Fruit fly (Drosophila melanogaster): ENCODE data around the gene Orct2.

Orct2 gene

DNA sequence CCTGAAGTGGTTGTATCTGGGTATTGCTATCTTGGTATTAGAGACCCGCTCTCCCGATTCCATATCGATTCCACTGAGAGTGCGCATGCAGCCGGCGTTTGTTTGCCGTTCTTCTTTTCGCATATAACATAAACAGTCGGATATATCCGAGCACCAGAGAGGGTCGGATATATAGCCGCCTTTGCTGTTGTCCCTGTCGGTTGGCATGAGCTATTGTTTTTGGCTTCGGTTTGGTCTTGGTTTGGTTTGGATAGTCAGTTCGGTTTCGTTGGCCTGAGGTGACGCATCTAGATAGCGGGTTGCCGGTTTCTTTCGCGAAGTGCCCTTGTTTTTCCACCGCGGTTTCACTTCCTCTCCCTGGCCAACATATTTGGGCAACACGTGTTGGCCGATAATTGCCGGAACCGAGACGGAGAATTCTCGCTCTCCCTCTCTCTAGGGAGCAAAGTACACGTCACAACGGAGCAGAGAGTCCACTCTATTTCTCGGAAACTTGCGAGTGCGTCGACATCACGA, at the start of gene Orct2:
Gene Orct2, plus strand, starts transcription at position 255 of the 516 bp plus-strand sequence.
- TF ChIP-seq CTCF (optimal IDR thresholded peaks at IDR 0.05) (no peak), CG8478 (optimal IDR thresholded peaks at IDR 0.05) (no peak)

DNA sequence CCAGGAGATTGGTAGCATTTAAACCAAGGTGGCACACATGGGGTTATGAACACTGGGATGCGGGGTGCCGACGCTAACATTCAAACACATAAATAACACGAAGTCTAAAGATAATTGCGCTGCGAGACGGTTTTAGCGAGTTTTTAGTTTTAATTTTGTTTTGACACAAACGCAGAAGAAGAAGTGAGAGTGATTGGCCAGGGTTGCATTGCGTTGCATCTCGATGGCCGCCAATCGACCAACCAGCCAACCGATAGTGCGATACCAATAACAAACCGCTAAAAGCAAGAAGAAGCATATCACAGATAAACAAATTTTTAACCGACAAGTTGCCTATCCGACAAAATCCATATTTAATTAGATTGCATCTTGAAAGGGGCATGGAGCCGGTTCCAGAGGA, 46.1 kb upstream of the Orct2 start, which contains the start of the genes Spps and CG13609:
Gene Spps, minus strand, starts transcription at position 191 of the 400 bp plus-strand sequence.
Gene CG13609, plus strand, starts transcription at position 280 of the 400 bp plus-strand sequence.
- TF ChIP-seq CTCF (optimal IDR thresholded peaks at IDR 0.05) (peak in 1 of 2 experiments; percentile 4), CG8478 (optimal IDR thresholded peaks at IDR 0.05) (no peak)

DNA sequence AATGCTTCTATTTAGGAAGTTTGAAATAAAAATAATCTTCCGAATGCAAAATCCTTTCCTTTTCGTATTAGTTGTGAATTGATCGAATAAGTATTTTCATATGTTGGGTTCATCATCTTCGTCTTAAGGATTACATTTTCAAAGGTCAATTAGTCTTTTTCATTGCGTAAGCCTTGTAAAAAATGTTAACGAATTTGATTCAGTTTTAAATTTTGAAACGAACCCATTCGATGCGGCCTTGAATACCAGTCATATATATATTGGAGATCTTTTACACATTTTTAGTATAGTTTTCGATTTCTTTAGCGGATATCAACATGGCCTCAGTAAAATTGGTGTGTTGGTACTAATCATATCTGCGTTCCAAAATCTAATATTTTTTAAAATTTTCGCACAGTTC, 44.2 kb upstream of the Orct2 start, which contains the start of gene Acp95EF:
Gene Acp95EF, plus strand, starts transcription at position 301 of the 400 bp plus-strand sequence.
- TF ChIP-seq CTCF (optimal IDR thresholded peaks at IDR 0.05) (no peak), CG8478 (optimal IDR thresholded peaks at IDR 0.05) (no peak)

DNA sequence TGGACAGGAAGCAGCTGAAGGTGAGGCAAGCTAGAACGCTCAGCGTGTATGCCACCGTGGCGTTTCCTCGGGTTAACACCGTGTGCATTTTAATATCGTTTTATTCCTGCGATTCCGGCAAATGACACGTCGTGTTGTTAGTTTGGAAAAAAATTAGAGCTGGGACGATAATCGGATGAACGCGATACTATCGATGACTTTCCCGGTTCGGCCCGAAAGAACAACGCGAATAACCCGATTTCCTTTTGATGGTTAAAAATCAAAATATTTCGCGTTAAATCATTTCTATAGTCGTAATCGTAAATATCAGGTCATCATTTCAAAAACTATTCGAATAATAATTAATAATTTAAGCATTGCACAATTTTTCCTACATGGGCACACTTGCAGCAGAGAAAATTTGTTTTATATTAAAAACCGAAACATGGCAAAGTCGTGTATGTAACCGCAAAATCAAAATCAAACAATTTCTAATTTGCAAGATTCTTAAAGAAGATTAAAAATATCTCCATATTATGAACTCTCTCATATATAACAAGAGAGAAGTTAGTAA, 42.9 kb upstream of the Orct2 start, which contains the start of gene Spase22-23:
Gene Spase22-23, minus strand, starts transcription at position 166 of the 553 bp plus-strand sequence.
- TF ChIP-seq CTCF (optimal IDR thresholded peaks at IDR 0.05) (no peak), CG8478 (optimal IDR thresholded peaks at IDR 0.05) (no peak)

DNA sequence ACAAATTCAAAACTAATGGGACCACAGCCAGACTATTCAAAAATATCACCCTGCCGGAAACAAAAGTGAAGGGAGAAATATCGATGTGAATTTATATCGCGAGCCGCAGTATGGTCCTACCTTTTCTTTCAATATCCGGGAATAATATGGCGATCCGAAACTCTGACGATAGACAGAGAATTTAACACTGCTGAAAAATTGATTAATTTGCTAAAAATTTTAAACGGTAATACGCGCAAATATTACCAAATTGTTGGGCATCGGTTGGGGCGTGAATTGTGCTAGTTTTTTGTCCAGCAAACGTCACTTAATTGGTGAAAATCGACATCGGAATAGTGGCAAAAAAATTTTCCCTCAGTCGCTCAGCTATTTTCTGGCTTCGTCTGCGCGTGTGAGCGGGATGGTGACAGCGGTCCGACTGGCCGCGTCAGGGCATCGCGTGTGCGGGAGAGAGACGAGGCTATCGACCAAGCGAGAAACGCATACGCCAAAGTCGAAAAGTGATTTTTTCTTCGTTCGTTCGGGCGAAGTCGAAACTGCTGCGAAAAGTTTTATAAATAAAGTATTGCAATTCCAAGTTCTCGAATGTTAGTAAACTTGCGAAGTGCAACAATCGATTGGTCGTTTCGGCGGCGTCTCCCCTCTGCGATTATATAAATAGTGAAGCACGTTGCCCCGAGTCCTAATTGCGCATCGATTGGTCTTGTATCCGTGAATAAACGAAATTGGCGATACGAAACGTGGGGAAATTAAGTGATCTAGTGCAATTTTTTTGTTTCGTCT, 42.2 kb upstream of the Orct2 start, which contains the start of gene mask:
Gene mask, plus strand, starts transcription at position 140 of the 783 bp plus-strand sequence.
- no peak for TF ChIP-seq CG8478 (optimal IDR thresholded peaks at IDR 0.05)
- TF ChIP-seq CTCF (optimal IDR thresholded peaks at IDR 0.05) = no peak

DNA sequence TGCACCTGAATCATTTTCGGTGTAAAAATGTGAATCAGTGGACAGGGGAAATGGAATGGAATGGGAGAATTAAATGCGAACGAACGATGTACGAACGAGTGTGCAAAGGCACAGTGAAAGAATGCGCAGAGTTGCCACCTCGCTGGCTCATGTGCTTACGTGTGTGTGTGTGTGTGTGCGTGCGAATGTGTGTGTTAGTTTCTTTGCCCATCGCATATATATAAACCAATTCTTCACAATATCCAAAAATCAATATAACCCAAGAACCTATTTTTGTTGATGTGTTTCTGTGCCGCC, 41.7 kb upstream of the Orct2 start:
- TF ChIP-seq CG8478 (optimal IDR thresholded peaks at IDR 0.05) (no peak), CTCF (optimal IDR thresholded peaks at IDR 0.05) (no peak)

DNA sequence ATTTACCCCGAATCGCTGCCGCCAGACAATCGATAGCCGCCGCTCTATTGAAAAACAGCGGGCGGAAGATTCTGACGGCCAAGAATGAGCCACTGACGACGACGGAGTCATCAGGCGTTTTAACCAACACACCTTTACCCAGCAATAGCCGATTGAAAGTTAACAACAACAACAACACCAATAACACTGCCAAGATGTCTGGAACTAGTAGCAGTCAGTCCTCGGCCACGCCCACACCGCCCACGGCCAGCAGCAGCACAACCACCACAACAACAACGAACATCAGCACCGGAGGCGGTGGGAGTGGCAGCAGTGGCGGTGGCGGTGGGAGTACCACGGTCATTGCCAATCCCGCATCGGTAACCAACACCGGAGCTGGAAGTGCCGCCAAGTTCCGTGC, 40.9 kb upstream of the Orct2 start:
- no peak for TF ChIP-seq CTCF (optimal IDR thresholded peaks at IDR 0.05)
- TF ChIP-seq CG8478 (optimal IDR thresholded peaks at IDR 0.05) = no peak

DNA sequence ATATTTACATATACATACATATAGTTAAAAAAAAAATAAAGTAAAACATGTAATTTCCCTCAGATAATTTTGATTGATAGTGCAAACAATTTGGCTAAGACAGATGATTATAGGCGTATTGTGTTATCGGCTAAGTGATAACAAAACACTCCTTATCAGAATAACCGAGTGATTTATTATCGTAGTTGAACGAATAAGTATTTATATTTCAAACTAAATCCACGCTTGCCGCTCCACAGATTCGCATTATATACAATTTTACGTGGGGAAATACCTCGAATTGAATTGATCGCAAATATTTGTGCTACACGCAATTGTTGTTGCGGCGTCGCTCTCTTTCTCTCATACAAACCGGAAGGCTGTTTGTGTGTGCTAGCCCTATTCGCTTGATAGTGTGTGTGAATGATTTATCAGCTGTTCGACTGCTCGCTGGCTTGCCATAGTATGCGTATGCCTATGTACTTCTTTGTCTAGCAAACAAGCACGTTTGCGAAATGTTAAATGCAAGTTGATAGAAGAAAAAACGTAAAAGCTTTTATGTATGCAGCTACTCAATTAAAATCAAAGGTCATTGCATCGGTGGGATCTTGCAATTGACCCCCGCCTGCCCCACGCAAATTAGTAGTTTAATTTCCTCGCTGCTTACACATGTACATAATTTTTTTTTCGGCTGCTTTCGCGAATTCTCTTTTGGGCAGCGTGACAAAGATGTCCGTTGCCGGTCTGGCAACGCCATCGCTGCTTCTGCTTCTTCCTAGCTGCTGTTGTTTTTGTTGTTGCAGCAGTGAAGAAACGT, 39.3 kb upstream of the Orct2 start:
- TF ChIP-seq CG8478 (optimal IDR thresholded peaks at IDR 0.05) = no peak
- no peak for TF ChIP-seq CTCF (optimal IDR thresholded peaks at IDR 0.05)

DNA sequence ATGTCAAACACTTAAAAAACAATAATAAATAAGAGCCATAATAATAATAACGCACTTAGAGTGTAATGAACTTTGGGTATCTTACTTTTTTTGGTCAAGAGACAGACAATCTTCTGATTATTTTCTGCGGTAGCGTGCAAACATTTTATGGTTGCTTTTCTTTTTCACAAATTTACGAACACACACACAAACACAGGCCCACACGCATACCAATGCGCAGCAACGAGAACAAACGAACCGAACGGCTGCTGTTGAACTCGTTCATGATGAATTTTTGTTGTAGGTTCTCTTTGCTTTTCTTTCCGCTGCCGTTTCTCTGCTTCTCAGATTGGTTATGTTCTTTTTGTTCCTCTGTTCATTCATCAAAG, 38.7 kb upstream of the Orct2 start:
- TF ChIP-seq CG8478 (optimal IDR thresholded peaks at IDR 0.05) = no peak
- no peak for TF ChIP-seq CTCF (optimal IDR thresholded peaks at IDR 0.05)

DNA sequence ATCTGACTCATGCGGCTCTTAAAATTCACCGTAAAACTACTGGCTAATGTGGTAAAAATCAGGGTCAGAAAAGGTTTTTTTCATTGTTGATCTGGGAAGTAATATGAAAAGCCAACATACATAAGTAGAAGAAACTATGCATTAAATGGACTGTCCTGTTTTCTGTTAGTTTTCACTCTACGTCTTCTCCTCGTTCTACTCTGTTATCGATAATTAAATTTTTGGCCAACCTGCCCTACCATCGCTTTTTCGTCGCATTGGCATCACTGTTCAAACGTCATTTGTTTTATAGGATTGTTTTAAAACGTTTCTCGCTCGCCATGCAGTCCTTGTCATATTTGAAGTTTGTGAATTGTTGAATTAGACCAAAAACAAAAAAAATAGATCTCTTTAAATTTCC, 38.1 kb upstream of the Orct2 start:
- no peak for TF ChIP-seq CG8478 (optimal IDR thresholded peaks at IDR 0.05)
- no peak for TF ChIP-seq CTCF (optimal IDR thresholded peaks at IDR 0.05)

DNA sequence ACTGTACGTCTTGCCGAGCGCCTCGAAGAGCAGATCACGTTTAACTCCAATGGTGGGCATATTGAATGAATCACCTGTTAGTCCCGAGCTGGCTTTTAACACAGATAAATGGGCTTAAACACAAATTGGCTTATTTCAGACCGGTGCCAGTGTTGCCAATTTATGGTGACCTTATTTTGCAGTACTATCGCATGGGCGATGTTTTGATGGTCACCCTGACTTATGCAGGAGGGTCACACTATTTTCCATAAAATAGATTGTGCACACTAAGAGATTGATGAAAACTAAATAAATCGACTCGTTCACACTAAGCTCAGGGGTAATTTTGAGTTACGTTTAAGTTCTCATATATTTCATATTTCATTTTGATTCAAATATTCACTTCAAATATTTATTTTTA, 20.3 kb upstream of the Orct2 start, which contains the start of gene beta-PheRS:
Gene beta-PheRS, minus strand, starts transcription at position 186 of the 400 bp plus-strand sequence.
- TF ChIP-seq CG8478 (optimal IDR thresholded peaks at IDR 0.05) = no peak
- TF ChIP-seq CTCF (optimal IDR thresholded peaks at IDR 0.05) = peak; percentile 37 to 45

DNA sequence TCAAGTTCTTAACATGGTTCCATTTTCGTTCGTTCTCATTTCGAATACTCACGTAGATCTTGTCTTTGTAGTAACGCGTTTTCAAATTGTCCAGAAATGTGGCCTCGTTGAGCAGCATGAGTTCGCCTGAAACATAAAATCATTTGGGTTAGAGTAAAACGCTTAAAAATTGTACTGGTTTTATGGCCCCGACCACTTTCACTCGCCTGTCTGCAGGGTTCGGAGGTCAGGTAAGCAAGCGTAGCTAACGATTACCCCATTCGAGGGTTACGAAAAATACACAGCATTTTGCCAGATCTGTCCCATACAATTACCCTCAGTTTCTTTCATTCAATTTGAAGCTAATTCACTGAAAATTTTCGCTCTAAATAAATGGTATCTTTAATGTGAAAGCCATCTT, 14.5 kb upstream of the Orct2 start:
- no peak for TF ChIP-seq CG8478 (optimal IDR thresholded peaks at IDR 0.05)
- TF ChIP-seq CTCF (optimal IDR thresholded peaks at IDR 0.05) = no peak

DNA sequence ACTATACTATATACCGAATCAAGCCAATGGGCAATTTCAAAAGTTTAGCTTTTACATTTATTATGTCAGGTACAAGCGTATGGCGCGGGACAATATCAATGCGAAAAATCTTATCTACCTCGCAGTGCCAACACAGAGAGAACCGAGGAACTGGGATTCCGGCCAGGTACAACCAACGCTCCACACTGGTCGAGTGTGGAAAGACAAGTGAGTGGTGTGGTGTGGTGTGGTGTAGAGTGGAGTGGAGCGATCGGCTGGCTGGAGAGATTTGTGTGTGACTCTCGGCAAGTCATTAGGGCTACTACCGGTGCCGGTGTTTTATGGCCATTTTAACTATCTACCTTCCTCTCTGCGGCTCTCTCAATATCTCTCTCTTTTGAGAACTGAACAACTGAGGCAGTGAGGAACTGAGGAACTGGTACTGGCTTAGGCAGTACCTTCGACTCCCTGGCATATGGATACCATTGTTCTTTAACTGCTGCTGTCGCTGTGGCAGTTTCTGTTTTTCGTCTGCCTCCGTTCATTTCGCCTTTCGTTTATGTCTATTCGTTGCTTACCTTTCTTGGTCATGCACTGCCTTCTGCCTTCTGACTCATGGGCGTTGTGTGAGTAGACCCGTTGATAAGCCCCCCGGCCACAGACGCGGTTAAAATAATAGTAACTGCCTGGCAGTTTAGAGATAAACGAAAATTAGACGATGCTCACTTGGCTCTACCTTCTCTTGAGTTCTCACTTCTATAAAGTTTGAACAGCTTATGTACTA, 13.4 kb upstream of the Orct2 start:
- no peak for TF ChIP-seq CTCF (optimal IDR thresholded peaks at IDR 0.05)
- no peak for TF ChIP-seq CG8478 (optimal IDR thresholded peaks at IDR 0.05)

DNA sequence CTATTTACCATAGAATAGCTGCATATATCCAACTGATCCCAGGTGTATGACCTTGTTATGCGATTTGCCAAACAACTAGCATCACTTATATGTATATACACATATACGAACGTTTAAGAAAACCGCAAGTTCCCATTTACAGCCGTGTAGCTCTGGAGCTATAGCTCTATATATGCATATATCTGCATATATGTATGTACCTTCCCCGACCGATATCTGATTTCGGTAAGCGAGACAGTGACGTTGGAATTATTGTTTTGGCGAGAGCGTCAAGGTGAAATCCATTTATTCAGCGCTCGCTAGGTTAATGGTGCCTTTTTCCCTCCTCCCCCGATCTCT, 12.8 kb upstream of the Orct2 start:
- TF ChIP-seq CTCF (optimal IDR thresholded peaks at IDR 0.05) (no peak), CG8478 (optimal IDR thresholded peaks at IDR 0.05) (no peak)

DNA sequence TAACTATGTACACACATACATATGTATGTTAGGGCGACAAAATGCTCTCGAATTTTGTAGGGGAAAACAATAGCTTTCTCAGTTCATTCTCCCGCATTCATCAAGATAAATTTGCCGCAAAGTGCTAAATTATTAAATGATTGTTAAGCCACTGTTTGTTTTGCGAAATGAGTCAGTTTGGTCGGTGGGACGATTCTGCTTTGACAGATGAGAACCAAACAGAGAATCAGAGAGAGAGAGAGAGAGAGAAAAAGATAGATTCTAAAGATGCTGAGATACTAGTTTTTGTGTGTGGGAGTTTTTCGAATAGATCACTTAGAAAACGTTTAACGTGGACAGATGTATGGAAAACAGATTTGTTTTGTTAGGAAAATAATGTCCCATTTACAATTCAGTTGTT, 12.4 kb upstream of the Orct2 start:
- TF ChIP-seq CTCF (optimal IDR thresholded peaks at IDR 0.05) = no peak
- TF ChIP-seq CG8478 (optimal IDR thresholded peaks at IDR 0.05) = no peak
